Fruit fly (Drosophila melanogaster): Measurements from ENCODE around the gene Cpr72Eb.

Cpr72Eb gene

DNA sequence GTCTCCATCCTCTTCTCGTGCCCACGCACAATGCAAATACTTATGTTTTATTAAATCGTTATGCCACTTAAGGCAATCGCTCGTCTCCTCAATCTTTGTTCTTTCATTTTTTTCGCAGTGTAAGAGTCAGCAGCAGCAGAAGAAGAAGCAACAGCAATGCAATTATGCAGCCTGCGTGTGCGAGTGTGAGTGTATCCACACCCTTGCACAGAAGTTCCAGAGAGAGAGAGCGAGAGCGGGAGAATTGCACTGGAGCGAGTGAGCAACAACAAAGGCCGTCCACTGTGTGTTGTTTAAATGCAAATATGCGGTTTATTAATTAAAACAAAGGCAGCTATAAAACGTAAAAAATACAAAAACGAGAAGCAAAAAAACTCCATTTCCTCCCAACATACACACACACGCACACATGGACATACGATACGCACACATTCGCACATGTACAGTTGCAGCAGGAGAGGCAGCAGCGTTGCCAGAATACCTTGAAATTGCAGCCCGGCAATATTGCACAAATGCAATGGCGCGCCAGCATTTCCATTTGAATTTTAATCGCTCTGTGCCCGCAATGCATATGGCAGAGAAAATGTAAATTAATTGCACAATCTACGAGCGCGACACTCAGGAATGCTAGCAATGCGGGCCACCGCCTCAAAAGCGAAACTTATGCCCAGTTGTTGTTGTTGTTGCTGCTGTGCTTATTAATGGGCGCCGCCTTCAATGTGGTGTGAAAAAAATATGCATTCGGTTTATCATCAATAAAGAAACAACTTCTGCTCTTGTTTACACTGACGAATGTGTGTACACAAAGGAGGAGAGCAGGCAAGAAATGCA, 44.1 kb downstream of the Cpr72Eb start (continued):
- TF ChIP-seq ro (GFP tag; IDR thresholded peaks at IDR 0.05) = no peak
- no peak for TF ChIP-seq usp (GFP tag; optimal IDR thresholded peaks at IDR 0.05)
- TF ChIP-seq lbe (GFP tag; optimal IDR thresholded peaks at IDR 0.05) = peak; percentile 45
- no peak for TF ChIP-seq NfI (GFP tag; optimal IDR thresholded peaks at IDR 0.05)
- peak; percentile 0 for TF ChIP-seq dmrt99B (tag; optimal IDR thresholded peaks at IDR 0.05)

DNA sequence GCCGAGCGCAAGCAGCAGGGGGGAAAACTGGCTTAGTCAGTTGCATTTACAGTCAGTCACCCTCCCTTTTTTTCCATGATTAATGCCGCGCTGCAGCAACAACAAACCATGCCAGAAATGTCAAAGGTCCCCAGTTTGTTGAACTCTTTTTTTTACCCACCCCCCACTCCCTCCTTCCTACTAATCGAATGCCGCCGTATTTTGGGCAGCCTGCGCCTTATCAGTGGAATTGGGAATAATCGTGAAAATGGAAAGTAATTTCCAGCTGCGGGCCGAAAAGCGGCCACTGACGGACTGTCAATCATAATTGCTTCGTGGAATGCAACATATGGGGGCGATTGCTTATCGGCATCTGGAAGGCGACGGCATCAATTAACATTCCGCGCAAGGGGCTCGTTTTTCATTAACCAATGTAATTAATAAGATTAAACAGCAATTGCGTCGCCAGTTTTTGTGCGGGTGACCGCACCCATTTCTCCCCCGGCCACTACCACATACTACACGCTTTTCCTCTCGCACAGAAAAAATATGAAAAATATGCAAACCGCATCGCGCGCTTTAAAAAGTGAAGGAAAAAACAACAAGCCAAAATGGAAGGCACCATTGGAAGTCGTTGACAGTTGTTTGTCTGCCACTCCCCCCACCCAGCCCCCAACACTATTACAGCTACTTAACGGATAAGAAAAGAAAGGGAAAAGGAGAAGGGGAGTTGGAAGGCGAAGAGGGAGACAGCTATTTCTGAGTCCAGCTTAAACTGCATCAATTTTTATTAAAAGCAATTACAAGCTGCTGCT, 44.9 kb downstream of the Cpr72Eb start:
- TF ChIP-seq CG15601 (tag; optimal IDR thresholded peaks at IDR 0.05) (no peak), CG6175 (GFP tag; IDR thresholded peaks at IDR 0.05) (no peak), CG34376 (GFP tag; optimal IDR thresholded peaks at IDR 0.05) (no peak), nerfin-1 (tag; optimal IDR thresholded peaks at IDR 0.05) (peak; percentile 48), pan (optimal IDR thresholded peaks at IDR 0.05) (no peak), pan (GFP tag; optimal IDR thresholded peaks at IDR 0.05 in 1 of 2, IDR thresholded peaks at IDR 0.05 in 1 of 2) (peak in 1 of 2 experiments; percentile 6), CG10274 (GFP tag; optimal IDR thresholded peaks at IDR 0.05) (peak; percentile 6), CG17612 (GFP tag; IDR thresholded peaks at IDR 0.05) (no peak), bigmax (GFP tag; optimal IDR thresholded peaks at IDR 0.05) (no peak), dimm (GFP tag; IDR thresholded peaks at IDR 0.05) (no peak), CG11504 (tag; optimal IDR thresholded peaks at IDR 0.05) (no peak), C15 (GFP tag; IDR thresholded peaks at IDR 0.05) (no peak), Aef1 (GFP tag; IDR thresholded peaks at IDR 0.05) (no peak), ci (GFP tag; IDR thresholded peaks at IDR 0.05) (0 out of 3 replicates have a peak, but pooled peaks have one; percentile 0), ind (GFP tag; optimal IDR thresholded peaks at IDR 0.05) (no peak), twi (tag; optimal IDR thresholded peaks at IDR 0.05) (peak; percentile 73), HLH4C (GFP tag; IDR thresholded peaks at IDR 0.05; ENCODE audit: partially characterized antibody) (no peak), sd (tag; optimal IDR thresholded peaks at IDR 0.05) (peak; percentile 23), otp (GFP tag; IDR thresholded peaks at IDR 0.05) (no peak), org-1 (GFP tag; optimal IDR thresholded peaks at IDR 0.05) (no peak), CG6765 (GFP tag; optimal IDR thresholded peaks at IDR 0.05) (no peak), Myb (GFP tag; optimal IDR thresholded peaks at IDR 0.05) (no peak), D19A (tag; optimal IDR thresholded peaks at IDR 0.05) (no peak), CG8478 (optimal IDR thresholded peaks at IDR 0.05) (no peak), Med (GFP tag) (no peak), rib (GFP tag; IDR thresholded peaks at IDR 0.05) (no peak), Xbp1 (GFP tag; optimal IDR thresholded peaks at IDR 0.05) (no peak), al (GFP tag; IDR thresholded peaks at IDR 0.05) (no peak), Stat92E (GFP tag; optimal IDR thresholded peaks at IDR 0.05) (peak in 1 of 3 experiments; percentile 23), CG33213 (GFP tag; optimal IDR thresholded peaks at IDR 0.05) (no peak), pros (GFP tag; optimal IDR thresholded peaks at IDR 0.05) (peak; percentile 44), Dbx (GFP tag; IDR thresholded peaks at IDR 0.05) (no peak), CG13123 (GFP tag; optimal IDR thresholded peaks at IDR 0.05) (no peak), CG4854 (GFP tag; optimal IDR thresholded peaks at IDR 0.05) (no peak), CG3163 (GFP tag; optimal IDR thresholded peaks at IDR 0.05) (no peak), CG6689 (GFP tag; IDR thresholded peaks at IDR 0.05) (0 out of 2 replicates have a peak, but pooled peaks have one; percentile 8), CG4360 (GFP tag; IDR thresholded peaks at IDR 0.05) (peak; percentile 73; the same call in 1 of the 2 replicates), gcm (GFP tag; optimal IDR thresholded peaks at IDR 0.05) (peak; percentile 67), hb (GFP tag; IDR thresholded peaks at IDR 0.05; ENCODE audit: partially characterized antibody) (no peak), CG12155 (GFP tag; optimal IDR thresholded peaks at IDR 0.05) (no peak), kni (GFP tag; optimal IDR thresholded peaks at IDR 0.05) (peak; percentile 52), Blimp-1 (GFP tag; optimal IDR thresholded peaks at IDR 0.05) (peak; percentile 79)
